Worm (Caenorhabditis elegans) whole organism, L3 larva: Measurements from ENCODE around the gene clec-137.

Experiments
- lin-15B ChIP-seq: fragments of 150-350 bp; optimal IDR thresholded peaks from 2 replicates; lab custom pipeline; 2014; ENCODE audit warnings: missing biosample characterization, missing genetic modification characterization
- lsy-12 ChIP-seq: sonication (generic microtip); optimal IDR thresholded peaks from 2 replicates; lab custom pipeline; 2016; ENCODE audit warnings: mild to moderate bottlenecking, missing genetic modification characterization, missing compliant biosample characterization
- nhr-77 ChIP-seq: fragments of 150-350 bp; optimal IDR thresholded peaks from 2 replicates; lab custom pipeline; 2014; ENCODE audit warnings: missing biosample characterization, missing genetic modification characterization
- skn-1 ChIP-seq: fragments of 150-350 bp; optimal IDR thresholded peaks from 2 replicates; lab custom pipeline; 2014; ENCODE audit warnings: missing biosample characterization, missing genetic modification characterization

- TF ChIP-seq lsy-12 (tag; lab: Kevin White, UChicago) (no peak), nhr-77 (tag; lab: Kevin White, UChicago) (no peak), skn-1 (no peak), lin-15B (tag; lab: Kevin White, UChicago) (no peak)
Measured at ce11 chrII:4638241-4638640, 20.4 kb upstream of the clec-137 start, which contains the start of gene che-10.
